Fruit fly (Drosophila melanogaster) Kc167 (cell line): ENCODE results near the gene spri.

ENCODE experiments used
- Myc ChIP-seq: fragments of >200 bp; optimal IDR thresholded peaks from 2 replicates; lab custom pipeline; 2017; ENCODE audit warnings: missing external identifiers
- Sin3A ChIP-seq: fragments of >200 bp; optimal IDR thresholded peaks from 2 replicates; lab custom pipeline; 2018; ENCODE audit warnings: missing external identifiers
- h ChIP-seq: fragments of >200 bp; optimal IDR thresholded peaks from 3 replicates; lab custom pipeline; 2018; ENCODE audit warnings: missing external identifiers
- insv ChIP-seq: fragments of >200 bp; optimal IDR thresholded peaks from 3 replicates; lab custom pipeline; 2018; ENCODE audit warnings: missing external identifiers
- psq ChIP-seq: fragments of >200 bp; optimal IDR thresholded peaks from 2 replicates; lab custom pipeline; 2017; ENCODE audit warnings: missing external identifiers
- ttk ChIP-seq: sonication (Bioruptor generic); optimal IDR thresholded peaks from 2 replicates; lab custom pipeline; 2017; ENCODE audit warnings: missing external identifiers

dm6 chrX:10544287-10544686 lies 40.9 kb downstream of the spri start:
- TF ChIP-seq psq (lab: Kevin White, UChicago) (no peak), h (no peak), ttk (lab: Kevin White, UChicago) (no peak), insv (lab: Kevin White, UChicago) (no peak), Sin3A (no peak), Myc (lab: Kevin White, UChicago) (no peak)
